Worm (Caenorhabditis elegans): ENCODE measurements around the gene Y65A5A.2.

Y65A5A.2 gene

ce11 chrIV:16411713-16412112, at the start of gene Y65A5A.2:
Gene Y65A5A.2 (plus strand): TSS chrIV:16412020.
- TF ChIP-seq ztf-4 (tag; optimal IDR thresholded peaks at IDR 0.05), result no peak
- TF ChIP-seq nhr-19 (GFP tag; conservative IDR thresholded peaks at IDR 0.05), result no peak
- no peak for TF ChIP-seq ama-1 (optimal IDR thresholded peaks at IDR 0.05)
- no peak for TF ChIP-seq mep-1 (tag; optimal IDR thresholded peaks at IDR 0.05)
- no peak for TF ChIP-seq alr-1 (tag; optimal IDR thresholded peaks at IDR 0.05; ENCODE audit: borderline replicate concordance)

- TF ChIP-seq lin-14 (GFP tag; optimal IDR thresholded peaks at IDR 0.05) (no peak), efl-3 (GFP tag; optimal IDR thresholded peaks at IDR 0.05) (no peak), elt-3 (tag; optimal IDR thresholded peaks at IDR 0.05) (no peak), pqm-1 (tag; optimal IDR thresholded peaks at IDR 0.05) (no peak), nhr-84 (tag; optimal IDR thresholded peaks at IDR 0.05) (no peak), lin-13 (GFP tag; optimal IDR thresholded peaks at IDR 0.05) (no peak)
Observed at ce11 chrIV:16364581-16364980, 47.2 kb upstream of the Y65A5A.2 start.

ce11 chrIV:16370592-16370991, 41.2 kb upstream of the Y65A5A.2 start:
- TF ChIP-seq efl-1 (optimal IDR thresholded peaks at IDR 0.05), result no peak
- peak in 1 of 2 experiments; percentile 79 for TF ChIP-seq efl-1 (GFP tag; optimal IDR thresholded peaks at IDR 0.05 in 1 of 2)
- no peak for TF ChIP-seq nhr-84 (tag; optimal IDR thresholded peaks at IDR 0.05)

ce11 chrIV:16377942-16378341, 33.9 kb upstream of the Y65A5A.2 start:
- TF ChIP-seq fkh-4 (tag; optimal IDR thresholded peaks at IDR 0.05; ENCODE audit: borderline replicate concordance) (no peak), mdl-1 (tag; optimal IDR thresholded peaks at IDR 0.05) (no peak), efl-1 (optimal IDR thresholded peaks at IDR 0.05) (no peak), efl-1 (GFP tag; optimal IDR thresholded peaks at IDR 0.05 in 1 of 2) (peak in 1 of 2 experiments; percentile 77), nhr-11 (tag; optimal IDR thresholded peaks at IDR 0.05) (no peak)

ce11 chrIV:16380278-16380677, 31.5 kb upstream of the Y65A5A.2 start:
- TF ChIP-seq egl-13 (tag; optimal IDR thresholded peaks at IDR 0.05) (no peak), efl-1 (optimal IDR thresholded peaks at IDR 0.05) (no peak), efl-1 (GFP tag; optimal IDR thresholded peaks at IDR 0.05 in 1 of 2) (peak in 1 of 2 experiments; percentile 59)

- TF ChIP-seq zag-1 (tag; optimal IDR thresholded peaks at IDR 0.05) (no peak), egl-27 (tag; optimal IDR thresholded peaks at IDR 0.05) (no peak), unc-86 (tag; optimal IDR thresholded peaks at IDR 0.05) (no peak), C16A3.4 (tag; optimal IDR thresholded peaks at IDR 0.05) (no peak), unc-98 (GFP tag; IDR thresholded peaks at IDR 0.05) (no peak), tlp-1 (tag; optimal IDR thresholded peaks at IDR 0.05) (no peak), snpc-4 (tag; optimal IDR thresholded peaks at IDR 0.05) (no peak)
Observed at ce11 chrIV:16380937-16381336, 30.9 kb upstream of the Y65A5A.2 start.

- TF ChIP-seq unc-98 (GFP tag; IDR thresholded peaks at IDR 0.05), result no peak
- TF ChIP-seq ceh-90 (tag; optimal IDR thresholded peaks at IDR 0.05), result no peak
- peak; percentile 6 for TF ChIP-seq lin-13 (GFP tag; optimal IDR thresholded peaks at IDR 0.05)
- TF ChIP-seq ceh-82 (tag; optimal IDR thresholded peaks at IDR 0.05), result peak; percentile 8 to 35 (median 22)
- TF ChIP-seq lsy-2 (tag; optimal IDR thresholded peaks at IDR 0.05), result peak; percentile 37 to 39
- no peak for TF ChIP-seq aha-1 (tag; optimal IDR thresholded peaks at IDR 0.05)
- TF ChIP-seq snu-23 (GFP tag; optimal IDR thresholded peaks at IDR 0.05), result peak; percentile 74
- peak; percentile 23 to 54 for TF ChIP-seq efl-1 (optimal IDR thresholded peaks at IDR 0.05)
- peak; percentile 19 to 91 for TF ChIP-seq efl-1 (GFP tag; optimal IDR thresholded peaks at IDR 0.05 in 1 of 2)
- peak; percentile 76 for TF ChIP-seq nhr-71 (tag; optimal IDR thresholded peaks at IDR 0.05)
- TF ChIP-seq snpc-4 (tag; optimal IDR thresholded peaks at IDR 0.05), result peak; percentile 20
- no peak for TF ChIP-seq ets-5 (GFP tag; IDR thresholded peaks at IDR 0.05)
- TF ChIP-seq ztf-11 (tag; optimal IDR thresholded peaks at IDR 0.05), result peak in 1 of 2 experiments; percentile 38
- TF ChIP-seq hpl-2 (GFP tag; optimal IDR thresholded peaks at IDR 0.05), result no peak
- TF ChIP-seq lin-15B (tag; optimal IDR thresholded peaks at IDR 0.05), result no peak
- no peak for TF ChIP-seq mab-9 (GFP tag; IDR thresholded peaks at IDR 0.05)
- peak; percentile 15 for TF ChIP-seq hlh-4 (tag; optimal IDR thresholded peaks at IDR 0.05)
- TF ChIP-seq C04F5.9 (tag; optimal IDR thresholded peaks at IDR 0.05), result no peak
- TF ChIP-seq C34B4.2 (tag; optimal IDR thresholded peaks at IDR 0.05), result no peak
- no peak for TF ChIP-seq nhr-84 (tag; optimal IDR thresholded peaks at IDR 0.05)
- no peak for TF ChIP-seq ztf-4 (tag; optimal IDR thresholded peaks at IDR 0.05)
- peak; percentile 70 for TF ChIP-seq nhr-85 (tag)
- TF ChIP-seq grh-1 (GFP tag; IDR thresholded peaks at IDR 0.05), result peak; percentile 38; the same call in 1 of the 2 replicates
- TF ChIP-seq aly-2 (tag; optimal IDR thresholded peaks at IDR 0.05), result no peak
Observed at ce11 chrIV:16381933-16382591, 29.8 kb upstream of the Y65A5A.2 start, which contains the start of gene Y7A9D.1. Gene Y7A9D.1 (minus strand): TSS chrIV:16382215.

All from whole organism, L1 larva.